Fruit fly (Drosophila melanogaster) whole organism, embryonic: Measurements from ENCODE around the gene Btnd.

Source experiments
- Antp ChIP-seq: fragments of 200-800 bp; sonication (Bioruptor generic); optimal IDR thresholded peaks from 3 replicates; lab custom pipeline; 2016; ENCODE audit warnings: missing biosample characterization, missing genetic modification characterization
- CG11723 ChIP-seq: fragments of 200-800 bp; sonication (Bioruptor generic); optimal IDR thresholded peaks from 2 replicates; lab custom pipeline; 2017; ENCODE audit warnings: missing biosample characterization, mild to moderate bottlenecking, missing genetic modification characterization
- CG14710 ChIP-seq: fragments of 200-800 bp; sonication (Bioruptor generic); optimal IDR thresholded peaks from 3 replicates; lab custom pipeline; 2019; ENCODE audit warnings: missing biosample characterization, mild to moderate bottlenecking, missing genetic modification characterization, moderate library complexity
- CG14965 ChIP-seq: fragments of 200-800 bp; sonication (Bioruptor generic); optimal IDR thresholded peaks from 2 replicates; lab custom pipeline; 2016; ENCODE audit warnings: missing biosample characterization, missing genetic modification characterization, borderline replicate concordance
- CG15514 ChIP-seq: fragments of 200-800 bp; sonication (Bioruptor generic); optimal IDR thresholded peaks from 3 replicates; lab custom pipeline; 2017; ENCODE audit warnings: missing biosample characterization, missing genetic modification characterization, mild to moderate bottlenecking, moderate library complexity, missing genetic modification reagents
- CG15696 ChIP-seq: fragments of 200-800 bp; sonication (Bioruptor generic); optimal IDR thresholded peaks from 2 replicates; lab custom pipeline; 2019; ENCODE audit warnings: missing biosample characterization, mild to moderate bottlenecking, missing genetic modification characterization, moderate library complexity
- CG1603 ChIP-seq: fragments of 200-800 bp; sonication (Bioruptor generic); optimal IDR thresholded peaks from 2 replicates; lab custom pipeline; 2019; ENCODE audit warnings: missing biosample characterization, mild to moderate bottlenecking, missing genetic modification characterization, moderate library complexity
- CG1647 ChIP-seq: fragments of 200-800 bp; sonication (Bioruptor generic); optimal IDR thresholded peaks from 3 replicates; lab custom pipeline; 2016; ENCODE audit warnings: missing biosample characterization, missing genetic modification characterization
- CG16815 ChIP-seq: fragments of 200-800 bp; sonication (Bioruptor generic); optimal IDR thresholded peaks from 3 replicates; lab custom pipeline; 2017; ENCODE audit warnings: missing biosample characterization, mild to moderate bottlenecking, missing genetic modification characterization
- CG17361 ChIP-seq: fragments of 200-800 bp; sonication (Bioruptor generic); IDR thresholded peaks from 3 replicates; pipeline ENCODE4 v1.3.6; 2022; ENCODE audit warnings: missing biosample characterization, missing genetic modification characterization
- CG17802 ChIP-seq: fragments of 200-800 bp; sonication (Bioruptor generic); optimal IDR thresholded peaks from 2 replicates; lab custom pipeline; 2018; ENCODE audit warnings: missing biosample characterization, mild to moderate bottlenecking, missing genetic modification characterization, moderate library complexity
- CG17912 ChIP-seq: fragments of 200-800 bp; sonication (Bioruptor generic); optimal IDR thresholded peaks from 2 replicates; lab custom pipeline; 2018; ENCODE audit warnings: missing biosample characterization, mild to moderate bottlenecking, missing genetic modification characterization
- CG18011 ChIP-seq: fragments of 200-800 bp; sonication (Bioruptor generic); optimal IDR thresholded peaks from 2 replicates; lab custom pipeline; 2017; ENCODE audit warnings: missing biosample characterization, missing genetic modification characterization, mild to moderate bottlenecking, moderate library complexity, missing genotype
- CG18599 ChIP-seq: fragments of 200-800 bp; sonication (Bioruptor generic); optimal IDR thresholded peaks from 3 replicates; lab custom pipeline; 2017; ENCODE audit warnings: missing biosample characterization, missing genetic modification characterization, mild to moderate bottlenecking, moderate library complexity, missing genetic modification reagents
- CG2129 ChIP-seq: fragments of 200-800 bp; sonication (Bioruptor generic); IDR thresholded peaks from 2 replicates; pipeline ENCODE4 v1.3.6; 2022; ENCODE audit warnings: missing biosample characterization, missing genetic modification characterization; ENCODE audit not compliant: partially characterized antibody
- CG30020 ChIP-seq: fragments of 200-800 bp; optimal IDR thresholded peaks from 2 replicates; lab custom pipeline; 2019; ENCODE audit warnings: missing biosample characterization, mild to moderate bottlenecking, missing genetic modification characterization, moderate library complexity
- CG3726 ChIP-seq: fragments of 200-800 bp; sonication (Bioruptor generic); IDR thresholded peaks from 3 replicates; pipeline ENCODE4, ENCODE4 v1.3.6; 2022; ENCODE audit warnings: missing biosample characterization, missing genetic modification characterization
- CG3847 ChIP-seq: fragments of 200-800 bp; sonication (Bioruptor generic); IDR thresholded peaks from 2 replicates; pipeline ENCODE4 v1.3.6; 2022; ENCODE audit warnings: missing biosample characterization, missing genetic modification characterization
- CG43689 ChIP-seq: fragments of 200-800 bp; sonication (Bioruptor generic); IDR thresholded peaks from 2 replicates; pipeline ENCODE4 v1.3.6; 2022; ENCODE audit warnings: missing biosample characterization, missing genetic modification characterization
- CG5180 ChIP-seq: fragments of 200-800 bp; sonication (Bioruptor generic); optimal IDR thresholded peaks from 3 replicates; lab custom pipeline; 2017; ENCODE audit warnings: missing biosample characterization, missing genetic modification characterization, mild to moderate bottlenecking, moderate library complexity, missing genetic modification reagents
- CG7357 ChIP-seq: fragments of 200-800 bp; sonication (Bioruptor generic); IDR thresholded peaks from 3 replicates; pipeline ENCODE4 v1.3.6; 2022; ENCODE audit warnings: missing biosample characterization, missing genetic modification characterization
- CG7786 ChIP-seq: fragments of 200-800 bp; sonication (Bioruptor generic); optimal IDR thresholded peaks from 2 replicates; lab custom pipeline; 2016; ENCODE audit warnings: missing biosample characterization, missing genetic modification characterization
- CG9437 ChIP-seq: fragments of 200-800 bp; sonication (Bioruptor generic); optimal IDR thresholded peaks from 2 replicates; lab custom pipeline; 2018; ENCODE audit warnings: missing biosample characterization, mild to moderate bottlenecking, missing genetic modification characterization
- CHES-1-like ChIP-seq: fragments of 200-800 bp; sonication (Bioruptor generic); optimal IDR thresholded peaks from 2 replicates; lab custom pipeline; 2016; ENCODE audit warnings: missing biosample characterization, missing genetic modification characterization
- Eip74EF ChIP-seq, 2 experiments: fragments of 200-800 bp in 1 of 2; fragments of >200 bp in 1 of 2; sonication (Bioruptor generic) in 1 of 2; optimal IDR thresholded peaks; 2 replicates each; lab custom pipeline; 2017 to 2019; ENCODE audit warnings: missing biosample characterization in 2 of 2, missing genetic modification characterization in 2 of 2, mild to moderate bottlenecking in 1 of 2, moderate library complexity in 1 of 2
- Elba2 ChIP-seq: fragments of 200-800 bp; sonication (Bioruptor generic); optimal IDR thresholded peaks from 3 replicates; lab custom pipeline; 2016; ENCODE audit warnings: missing biosample characterization, missing genetic modification characterization
- Fer1 ChIP-seq: fragments of 200-800 bp; sonication (Bioruptor generic); optimal IDR thresholded peaks from 2 replicates; lab custom pipeline; 2017; ENCODE audit warnings: missing biosample characterization, mild to moderate bottlenecking, missing genetic modification characterization
- Nf-YC ChIP-seq: fragments of 200-800 bp; optimal IDR thresholded peaks from 3 replicates; lab custom pipeline; 2019; ENCODE audit warnings: missing biosample characterization, mild to moderate bottlenecking, missing genetic modification characterization, moderate library complexity
- Pdp1 ChIP-seq, 2 experiments: fragments of 200-800 bp; sonication (Bioruptor generic); optimal IDR thresholded peaks; 3 replicates each; lab custom pipeline; 2016; ENCODE audit warnings: missing biosample characterization in 2 of 2, missing genetic modification characterization in 2 of 2, mild to moderate bottlenecking in 1 of 2, moderate library complexity in 1 of 2
- Sox100B ChIP-seq: fragments of 200-800 bp; sonication (Bioruptor generic); optimal IDR thresholded peaks from 3 replicates; lab custom pipeline; 2018; ENCODE audit warnings: missing biosample characterization, mild to moderate bottlenecking, missing genetic modification characterization
- Taf1 ChIP-seq: fragments of 200-800 bp; sonication (Bioruptor generic); IDR thresholded peaks from 2 replicates; pipeline ENCODE4 v1.3.6; 2022; ENCODE audit warnings: missing biosample characterization, missing genetic modification characterization
- cg ChIP-seq: fragments of 200-800 bp; sonication (Bioruptor generic); optimal IDR thresholded peaks from 3 replicates; lab custom pipeline; 2019; ENCODE audit warnings: missing biosample characterization, mild to moderate bottlenecking, missing genetic modification characterization, moderate library complexity
- chinmo ChIP-seq: fragments of 200-800 bp; sonication (Bioruptor generic); IDR thresholded peaks from 4 replicates; pipeline ENCODE4 v1.3.6; 2022; ENCODE audit warnings: missing biosample characterization, missing genetic modification characterization; ENCODE audit not compliant: partially characterized antibody
- chm ChIP-seq: fragments of 200-800 bp; sonication (Bioruptor generic); IDR thresholded peaks from 2 replicates; pipeline ENCODE4 v1.3.6; 2022; ENCODE audit warnings: missing biosample characterization, missing genetic modification characterization
- dm ChIP-seq: fragments of 200-800 bp; sonication (Bioruptor generic); optimal IDR thresholded peaks from 3 replicates; lab custom pipeline; 2016; ENCODE audit warnings: missing biosample characterization, missing genetic modification characterization
- ftz-f1 ChIP-seq: fragments of 200-800 bp; sonication (Bioruptor generic); optimal IDR thresholded peaks from 2 replicates; lab custom pipeline; 2016; ENCODE audit warnings: missing biosample characterization, missing genetic modification characterization
- hbn ChIP-seq: fragments of 200-800 bp; sonication (Bioruptor generic); IDR thresholded peaks from 2 replicates; pipeline ENCODE4 v1.3.6; 2022; ENCODE audit warnings: missing biosample characterization, missing genetic modification characterization; ENCODE audit not compliant: partially characterized antibody
- jing ChIP-seq: fragments of 200-800 bp; sonication (Bioruptor generic); optimal IDR thresholded peaks from 2 replicates; lab custom pipeline; 2018; ENCODE audit warnings: missing biosample characterization, mild to moderate bottlenecking, missing genetic modification characterization
- kay ChIP-seq: fragments of 200-800 bp; sonication (Bioruptor generic); optimal IDR thresholded peaks from 2 replicates; lab custom pipeline; 2016; ENCODE audit warnings: missing biosample characterization, missing genetic modification characterization
- lilli ChIP-seq: fragments of 200-800 bp; sonication (Bioruptor generic); optimal IDR thresholded peaks from 3 replicates; lab custom pipeline; 2016; ENCODE audit warnings: missing biosample characterization, missing genetic modification characterization
- lov ChIP-seq, 2 experiments: fragments of 200-800 bp in 1 of 2; fragments of >200 bp in 1 of 2; sonication (Bioruptor generic) in 1 of 2; IDR thresholded peaks in 1 of 2; optimal IDR thresholded peaks in 1 of 2; 2 replicates in 1 of 2; 3 replicates in 1 of 2; pipeline versions ENCODE4 v1.3.6 to Lab custom; 2017 to 2022; ENCODE audit warnings: missing biosample characterization in 1 of 2, missing genetic modification characterization in 1 of 2
- mam ChIP-seq: fragments of 200-800 bp; sonication (Bioruptor generic); optimal IDR thresholded peaks from 3 replicates; lab custom pipeline; 2016; ENCODE audit warnings: missing biosample characterization, missing genetic modification characterization
- mld ChIP-seq: fragments of 200-800 bp; sonication (Bioruptor generic); IDR thresholded peaks from 3 replicates; pipeline ENCODE4 v1.3.6; 2022; ENCODE audit warnings: missing biosample characterization, missing genetic modification characterization; ENCODE audit not compliant: partially characterized antibody
- onecut ChIP-seq: fragments of 200-800 bp; sonication (Bioruptor generic); IDR thresholded peaks from 2 replicates; pipeline ENCODE4 v1.3.6; 2022; ENCODE audit warnings: missing biosample characterization, missing genetic modification characterization
- p53 ChIP-seq: fragments of 200-800 bp; sonication (Bioruptor generic); optimal IDR thresholded peaks from 2 replicates; lab custom pipeline; 2016; ENCODE audit warnings: missing biosample characterization, missing genetic modification characterization
- pfk ChIP-seq: fragments of 200-800 bp; sonication (Bioruptor generic); optimal IDR thresholded peaks from 2 replicates; lab custom pipeline; 2018; ENCODE audit warnings: missing biosample characterization, mild to moderate bottlenecking, missing genetic modification characterization, moderate library complexity
- pho ChIP-seq: fragments of 200-800 bp; sonication (Bioruptor generic); optimal IDR thresholded peaks from 2 replicates; lab custom pipeline; 2016; ENCODE audit warnings: missing biosample characterization, missing genetic modification characterization
- stwl ChIP-seq: fragments of 200-800 bp; sonication (Bioruptor generic); optimal IDR thresholded peaks from 3 replicates; lab custom pipeline; 2018; ENCODE audit warnings: missing biosample characterization, mild to moderate bottlenecking, missing genetic modification characterization, moderate library complexity
- zfh1 ChIP-seq: fragments of 200-800 bp; sonication (Bioruptor generic); IDR thresholded peaks from 3 replicates; pipeline ENCODE4 v1.3.6; 2022; ENCODE audit warnings: missing biosample characterization, missing genetic modification characterization

Gene Btnd

DNA sequence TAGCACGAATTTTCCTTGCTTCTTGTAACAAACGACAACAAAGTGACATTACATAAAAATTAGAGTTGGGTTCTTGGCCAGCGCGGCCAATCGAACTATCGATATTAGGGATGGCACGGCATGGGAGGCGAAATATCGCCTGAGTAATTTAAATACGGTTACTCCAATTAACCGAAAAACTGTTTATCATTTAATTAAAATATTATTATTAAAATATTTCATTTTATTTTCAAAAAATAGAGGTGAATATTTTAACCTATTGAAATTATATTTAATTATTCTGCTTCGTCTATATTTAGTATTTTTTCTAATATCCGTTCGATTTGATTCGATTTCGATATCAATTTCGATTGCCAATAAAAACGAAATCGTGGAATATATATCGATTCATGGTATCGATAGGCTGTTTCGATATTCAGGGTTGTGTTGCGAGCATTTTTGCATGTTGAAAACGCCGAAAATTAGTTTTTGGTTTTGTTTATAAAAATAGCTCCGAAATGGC, 36.3 kb upstream of the Btnd start, which contains the start of the genes Rbcn-3A and Spx (continued):
- TF ChIP-seq CG15514 (GFP tag; lab: Kevin White, UChicago) (peak; percentile 31), CG14965 (GFP tag; lab: Kevin White, UChicago) (no peak), CG11723 (no peak), onecut (GFP tag; lab: Robert Waterston, UW) (no peak), CG17361 (peak; percentile 62; the same call in 2 of the 3 replicates), CG17912 (no peak), CG9437 (GFP tag; lab: Kevin White, UChicago) (no peak), chm (no peak), mld (GFP tag; lab: Robert Waterston, UW) (peak; percentile 61; the same call in 2 of the 3 replicates), p53 (GFP tag; lab: Kevin White, UChicago) (no peak), CG14710 (tag; lab: Kevin White, UChicago) (peak; percentile 65), dm (GFP tag; lab: Kevin White, UChicago) (no peak), Taf1 (GFP tag; lab: Robert Waterston, UW) (no peak), CG1647 (GFP tag; lab: Kevin White, UChicago) (no peak), mam (GFP tag; lab: Kevin White, UChicago) (no peak), CG7786 (no peak), zfh1 (GFP tag; lab: Robert Waterston, UW) (no peak), kay (GFP tag; lab: Kevin White, UChicago) (no peak), lov (optimal IDR thresholded peaks at IDR 0.05; lab: Kevin White, UChicago) (no peak), lov (GFP tag; IDR thresholded peaks at IDR 0.05; lab: Robert Waterston, UW) (no peak), Sox100B (GFP tag; lab: Kevin White, UChicago) (peak; percentile 5), CG1603 (tag; lab: Kevin White, UChicago) (peak; percentile 3), Elba2 (GFP tag; lab: Kevin White, UChicago) (no peak), Fer1 (GFP tag; lab: Kevin White, UChicago) (no peak), CG2129 (GFP tag; lab: Robert Waterston, UW) (peak; percentile 82), Nf-YC (tag; lab: Kevin White, UChicago) (peak; percentile 50), hbn (GFP tag; lab: Robert Waterston, UW) (peak; percentile 78), CG43689 (GFP tag; lab: Robert Waterston, UW) (no peak), chinmo (0 out of 4 replicates have a peak, but pooled peaks have one; percentile 80), CG15696 (no peak), CHES-1-like (GFP tag; lab: Kevin White, UChicago) (no peak), CG17802 (tag; lab: Kevin White, UChicago) (no peak), CG5180 (GFP tag; lab: Kevin White, UChicago) (no peak), jing (GFP tag; lab: Kevin White, UChicago) (no peak), CG18599 (GFP tag; lab: Kevin White, UChicago) (peak; percentile 35), Eip74EF (GFP tag; optimal IDR thresholded peaks at IDR 0.05; lab: Kevin White, UChicago) (no peak), cg (GFP tag; lab: Kevin White, UChicago) (no peak), pfk (no peak), CG18011 (GFP tag; lab: Kevin White, UChicago) (no peak), CG3847 (GFP tag; lab: Robert Waterston, UW) (0 out of 2 replicates have a peak, but pooled peaks have one; percentile 25), CG7357 (GFP tag; lab: Robert Waterston, UW) (no peak), CG30020 (tag; lab: Kevin White, UChicago) (peak; percentile 32), stwl (tag; lab: Kevin White, UChicago) (peak; percentile 51), CG3726 (GFP tag; lab: Robert Waterston, UW) (no peak), lilli (GFP tag; lab: Kevin White, UChicago) (peak; percentile 32), pho (no peak), ftz-f1 (GFP tag; lab: Kevin White, UChicago) (no peak), CG16815 (no peak), Antp (GFP tag; lab: Kevin White, UChicago) (no peak), Pdp1 (GFP tag; optimal IDR thresholded peaks at IDR 0.05; lab: Kevin White, UChicago) (peak in 1 of 2 experiments; percentile 90)
